Fruit fly (Drosophila melanogaster) Kc167 (cell line): Measurements from ENCODE around the gene MtnA.

Source experiments
- Myc ChIP-seq: fragments of >200 bp; optimal IDR thresholded peaks from 2 replicates; lab custom pipeline; 2017; ENCODE audit warnings: missing external identifiers
- Sin3A ChIP-seq: fragments of >200 bp; optimal IDR thresholded peaks from 2 replicates; lab custom pipeline; 2018; ENCODE audit warnings: missing external identifiers
- h ChIP-seq: fragments of >200 bp; optimal IDR thresholded peaks from 3 replicates; lab custom pipeline; 2018; ENCODE audit warnings: missing external identifiers
- insv ChIP-seq: fragments of >200 bp; optimal IDR thresholded peaks from 3 replicates; lab custom pipeline; 2018; ENCODE audit warnings: missing external identifiers
- psq ChIP-seq: fragments of >200 bp; optimal IDR thresholded peaks from 2 replicates; lab custom pipeline; 2017; ENCODE audit warnings: missing external identifiers
- ttk ChIP-seq: sonication (Bioruptor generic); optimal IDR thresholded peaks from 2 replicates; lab custom pipeline; 2017; ENCODE audit warnings: missing external identifiers

dm6 chr3R:9823723-9824122 is 39.6 kb upstream of the MtnA start, which contains the start of gene CG34302:
- no peak for TF ChIP-seq psq (lab: Kevin White, UChicago)
- TF ChIP-seq Sin3A, result no peak
- TF ChIP-seq Myc, result no peak
- no peak for TF ChIP-seq ttk (lab: Kevin White, UChicago)
- no peak for TF ChIP-seq insv (lab: Kevin White, UChicago)
- TF ChIP-seq h (lab: Kevin White, UChicago), result no peak
